Fruit fly (Drosophila melanogaster) whole organism, embryonic: ENCODE measurements around the gene CAH6.

ENCODE experiments used
- Abd-B ChIP-seq: fragments of 200-800 bp; sonication (Bioruptor generic); optimal IDR thresholded peaks from 2 replicates; lab custom pipeline; 2018; ENCODE audit warnings: missing biosample characterization, mild to moderate bottlenecking, missing genetic modification characterization, moderate library complexity
- BEAF-32 ChIP-seq: fragments of 200-800 bp; sonication (Bioruptor generic); optimal IDR thresholded peaks from 3 replicates; lab custom pipeline; 2017; ENCODE audit warnings: missing biosample characterization, missing genetic modification characterization, mild to moderate bottlenecking, moderate library complexity, missing genetic modification reagents
- CG10147 ChIP-seq: fragments of 200-800 bp; sonication (Bioruptor generic); optimal IDR thresholded peaks from 2 replicates; lab custom pipeline; 2019; ENCODE audit warnings: missing biosample characterization, mild to moderate bottlenecking, missing genetic modification characterization, moderate library complexity
- CG12299 ChIP-seq: fragments of 200-800 bp; sonication (Bioruptor generic); optimal IDR thresholded peaks from 2 replicates; lab custom pipeline; 2018; ENCODE audit warnings: missing biosample characterization, mild to moderate bottlenecking, missing genetic modification characterization
- CG13287 ChIP-seq: fragments of 200-800 bp; sonication (Bioruptor generic); IDR thresholded peaks from 2 replicates; pipeline ENCODE4 v1.3.6; 2022; ENCODE audit warnings: missing biosample characterization, missing genetic modification characterization; ENCODE audit not compliant: partially characterized antibody
- CG14710 ChIP-seq: fragments of 200-800 bp; sonication (Bioruptor generic); optimal IDR thresholded peaks from 3 replicates; lab custom pipeline; 2019; ENCODE audit warnings: missing biosample characterization, mild to moderate bottlenecking, missing genetic modification characterization, moderate library complexity
- CG15601 ChIP-seq: fragments of 200-800 bp; sonication (Bioruptor generic); optimal IDR thresholded peaks from 3 replicates; lab custom pipeline; 2019; ENCODE audit warnings: missing biosample characterization, mild to moderate bottlenecking, missing genetic modification characterization, moderate library complexity
- CG16779 ChIP-seq: fragments of 200-800 bp; sonication (Bioruptor generic); IDR thresholded peaks from 2 replicates; pipeline ENCODE4 v1.3.6; 2022; ENCODE audit warnings: missing biosample characterization, missing genetic modification characterization
- CG3065 ChIP-seq: fragments of 200-800 bp; sonication (Bioruptor generic); optimal IDR thresholded peaks from 2 replicates; lab custom pipeline; 2016; ENCODE audit warnings: missing biosample characterization, missing genetic modification characterization
- CG31441 ChIP-seq: fragments of 200-800 bp; sonication (Bioruptor generic); IDR thresholded peaks from 2 replicates; pipeline ENCODE4 v1.3.6; 2022; ENCODE audit warnings: missing biosample characterization, missing genetic modification characterization
- CG3407 ChIP-seq: fragments of 200-800 bp; sonication (Bioruptor generic); optimal IDR thresholded peaks from 2 replicates; lab custom pipeline; 2018; ENCODE audit warnings: missing biosample characterization, mild to moderate bottlenecking, missing genetic modification characterization
- CG3726 ChIP-seq: fragments of 200-800 bp; sonication (Bioruptor generic); IDR thresholded peaks from 3 replicates; pipeline ENCODE4, ENCODE4 v1.3.6; 2022; ENCODE audit warnings: missing biosample characterization, missing genetic modification characterization
- CG6254 ChIP-seq: fragments of 200-800 bp; sonication (Bioruptor generic); optimal IDR thresholded peaks from 3 replicates; lab custom pipeline; 2017; ENCODE audit warnings: mild to moderate bottlenecking, missing biosample characterization, missing genetic modification reagents, missing genetic modification characterization
- CG7786 ChIP-seq: fragments of 200-800 bp; sonication (Bioruptor generic); optimal IDR thresholded peaks from 2 replicates; lab custom pipeline; 2016; ENCODE audit warnings: missing biosample characterization, missing genetic modification characterization
- Camta ChIP-seq: fragments of 200-800 bp; sonication (Bioruptor generic); optimal IDR thresholded peaks from 2 replicates; lab custom pipeline; 2016; ENCODE audit warnings: missing biosample characterization, missing genetic modification characterization
- Eip74EF ChIP-seq, 2 experiments: fragments of 200-800 bp in 1 of 2; fragments of >200 bp in 1 of 2; sonication (Bioruptor generic) in 1 of 2; optimal IDR thresholded peaks; 2 replicates each; lab custom pipeline; 2017 to 2019; ENCODE audit warnings: missing biosample characterization in 2 of 2, missing genetic modification characterization in 2 of 2, mild to moderate bottlenecking in 1 of 2, moderate library complexity in 1 of 2
- HHEX ChIP-seq: fragments of 200-800 bp; sonication (Bioruptor generic); optimal IDR thresholded peaks from 3 replicates; lab custom pipeline; 2017; ENCODE audit warnings: missing biosample characterization, mild to moderate bottlenecking, missing genetic modification characterization, missing genetic modification reagents
- HLHmδ ChIP-seq: fragments of 200-800 bp; sonication (Bioruptor generic); optimal IDR thresholded peaks from 2 replicates; lab custom pipeline; 2018; ENCODE audit warnings: missing biosample characterization, mild to moderate bottlenecking, missing genetic modification characterization, moderate library complexity
- HmgZ ChIP-seq: fragments of 200-800 bp; sonication (Bioruptor generic); optimal IDR thresholded peaks from 2 replicates; lab custom pipeline; 2018; ENCODE audit warnings: missing biosample characterization, mild to moderate bottlenecking, missing genetic modification characterization
- Hr39 ChIP-seq: fragments of >200 bp; optimal IDR thresholded peaks from 2 replicates; lab custom pipeline; 2017
- Meics ChIP-seq: fragments of 200-800 bp; sonication (Bioruptor generic); optimal IDR thresholded peaks from 2 replicates; lab custom pipeline; 2017; ENCODE audit warnings: missing biosample characterization, mild to moderate bottlenecking, missing genetic modification characterization
- NfI ChIP-seq: fragments of 200-800 bp; sonication (Bioruptor generic); optimal IDR thresholded peaks from 3 replicates; lab custom pipeline; 2018; ENCODE audit warnings: missing biosample characterization, mild to moderate bottlenecking, missing genetic modification characterization, moderate library complexity
- Oli ChIP-seq: fragments of 200-800 bp; sonication (Bioruptor generic); optimal IDR thresholded peaks from 2 replicates; lab custom pipeline; 2018; ENCODE audit warnings: missing biosample characterization, mild to moderate bottlenecking, missing genetic modification characterization, moderate library complexity
- Rx ChIP-seq: fragments of 200-800 bp; sonication (Bioruptor generic); IDR thresholded peaks from 2 replicates; pipeline ENCODE4 v1.3.6; 2022; ENCODE audit warnings: missing biosample characterization, missing genetic modification characterization
- Sox100B ChIP-seq: fragments of 200-800 bp; sonication (Bioruptor generic); optimal IDR thresholded peaks from 3 replicates; lab custom pipeline; 2018; ENCODE audit warnings: missing biosample characterization, mild to moderate bottlenecking, missing genetic modification characterization
- Sry-β ChIP-seq: fragments of 200-800 bp; sonication (Bioruptor generic); optimal IDR thresholded peaks from 2 replicates; lab custom pipeline; 2018; ENCODE audit warnings: missing biosample characterization, mild to moderate bottlenecking, missing genetic modification characterization, moderate library complexity
- bcd ChIP-seq: fragments of 200-800 bp; sonication (Bioruptor generic); optimal IDR thresholded peaks from 2 replicates; lab custom pipeline; 2017; ENCODE audit warnings: missing biosample characterization, mild to moderate bottlenecking, missing genetic modification characterization
- bigmax ChIP-seq: fragments of 200-800 bp; sonication (Bioruptor generic); optimal IDR thresholded peaks from 2 replicates; lab custom pipeline; 2018; ENCODE audit warnings: missing biosample characterization, mild to moderate bottlenecking, missing genetic modification characterization
- btn ChIP-seq: fragments of 200-800 bp; sonication (Bioruptor generic); optimal IDR thresholded peaks from 2 replicates; lab custom pipeline; 2016; ENCODE audit warnings: missing biosample characterization, missing genetic modification characterization
- cato ChIP-seq: fragments of 200-800 bp; sonication (Bioruptor generic); optimal IDR thresholded peaks from 2 replicates; lab custom pipeline; 2016; ENCODE audit warnings: missing biosample characterization, missing genetic modification characterization, borderline replicate concordance
- chn ChIP-seq: fragments of 200-800 bp; sonication (Bioruptor generic); optimal IDR thresholded peaks from 2 replicates; lab custom pipeline; 2016; ENCODE audit warnings: missing biosample characterization, missing genetic modification characterization
- dan ChIP-seq: fragments of 200-800 bp; sonication (Bioruptor generic); IDR thresholded peaks from 2 replicates; pipeline ENCODE4 v1.3.6; 2022; ENCODE audit warnings: missing biosample characterization, missing genetic modification characterization
- disco-r ChIP-seq: fragments of 200-800 bp; sonication (Bioruptor generic); optimal IDR thresholded peaks from 2 replicates; lab custom pipeline; 2016; ENCODE audit warnings: missing biosample characterization, missing genetic modification characterization
- fd96Cb ChIP-seq: fragments of 200-800 bp; sonication (Bioruptor generic); optimal IDR thresholded peaks from 2 replicates; lab custom pipeline; 2018; ENCODE audit warnings: missing biosample characterization, mild to moderate bottlenecking, missing genetic modification characterization, moderate library complexity
- gro ChIP-seq: fragments of 200-800 bp; sonication (Bioruptor generic); optimal IDR thresholded peaks from 2 replicates; lab custom pipeline; 2016; ENCODE audit warnings: missing biosample characterization, missing genetic modification characterization
- her ChIP-seq: fragments of 200-800 bp; sonication (Bioruptor generic); optimal IDR thresholded peaks from 2 replicates; lab custom pipeline; 2016; ENCODE audit warnings: missing biosample characterization, missing genetic modification characterization
- kay ChIP-seq: fragments of 200-800 bp; sonication (Bioruptor generic); optimal IDR thresholded peaks from 2 replicates; lab custom pipeline; 2016; ENCODE audit warnings: missing biosample characterization, missing genetic modification characterization
- lbe ChIP-seq: fragments of 200-800 bp; sonication (Bioruptor generic); optimal IDR thresholded peaks from 2 replicates; lab custom pipeline; 2016; ENCODE audit warnings: missing biosample characterization, mild to moderate bottlenecking, missing genetic modification characterization
- nerfin-1 ChIP-seq: fragments of 200-800 bp; sonication (Bioruptor generic); optimal IDR thresholded peaks from 3 replicates; lab custom pipeline; 2019; ENCODE audit warnings: missing biosample characterization, mild to moderate bottlenecking, missing genetic modification characterization, moderate library complexity
- odd ChIP-seq: fragments of 200-800 bp; sonication (Bioruptor generic); optimal IDR thresholded peaks from 2 replicates; lab custom pipeline; 2017; ENCODE audit warnings: missing biosample characterization, mild to moderate bottlenecking, missing genetic modification characterization
- phol ChIP-seq: fragments of 200-800 bp; sonication (Bioruptor generic); optimal IDR thresholded peaks from 3 replicates; lab custom pipeline; 2018; ENCODE audit warnings: missing biosample characterization, mild to moderate bottlenecking, missing genetic modification characterization, moderate library complexity
- pita ChIP-seq: fragments of 200-800 bp; sonication (Bioruptor generic); optimal IDR thresholded peaks from 2 replicates; lab custom pipeline; 2017; ENCODE audit warnings: missing biosample characterization, mild to moderate bottlenecking, missing genetic modification characterization
- prd ChIP-seq, 3 experiments: fragments of >200 bp in 2 of 3; fragments of 200-800 bp in 1 of 3; sonication (Bioruptor generic) in 1 of 3; optimal IDR thresholded peaks in 2 of 3; IDR thresholded peaks in 1 of 3; 2 replicates in 2 of 3; 3 replicates in 1 of 3; pipeline versions ENCODE4 v1.3.6 to Lab custom; 2017 to 2022; ENCODE audit warnings: missing biosample characterization in 1 of 3, missing genetic modification characterization in 1 of 3
- psq ChIP-seq: fragments of 200-800 bp; sonication (Bioruptor generic); optimal IDR thresholded peaks from 2 replicates; lab custom pipeline; 2017; ENCODE audit warnings: missing biosample characterization, missing genetic modification characterization
- tna ChIP-seq: fragments of 200-800 bp; sonication (Bioruptor generic); IDR thresholded peaks from 2 replicates; pipeline ENCODE4 v1.3.6; 2022; ENCODE audit warnings: missing biosample characterization, missing genetic modification characterization; ENCODE audit not compliant: partially characterized antibody
- unpg ChIP-seq: fragments of 200-800 bp; sonication (Bioruptor generic); optimal IDR thresholded peaks from 3 replicates; lab custom pipeline; 2018; ENCODE audit warnings: missing biosample characterization, mild to moderate bottlenecking, missing genetic modification characterization, moderate library complexity
- usp ChIP-seq: fragments of >200 bp; optimal IDR thresholded peaks from 2 replicates; lab custom pipeline; 2017; ENCODE audit warnings: missing biosample characterization, missing genetic modification characterization
- vvl ChIP-seq: fragments of 200-800 bp; sonication (Bioruptor generic); IDR thresholded peaks from 2 replicates; pipeline ENCODE4 v1.3.6; 2022; ENCODE audit warnings: missing biosample characterization, missing genetic modification characterization

The CAH6 gene

dm6 chr3R:31222125-31222889 is 35.1 kb upstream of the CAH6 start (continued):
- TF ChIP-seq CG6254 = peak; percentile 79
- TF ChIP-seq cato = peak; percentile 53
- peak; percentile 88 for TF ChIP-seq CG10147 (GFP tag; lab: Kevin White, UChicago)
- no peak for TF ChIP-seq CG3726 (GFP tag; lab: Robert Waterston, UW)
- TF ChIP-seq chn (GFP tag; lab: Kevin White, UChicago) = peak; percentile 78
- peak; percentile 73 for TF ChIP-seq disco-r (GFP tag; lab: Kevin White, UChicago)
- peak; percentile 88 for TF ChIP-seq Oli (tag; lab: Kevin White, UChicago)
- peak; percentile 89 for TF ChIP-seq Meics
- no peak for TF ChIP-seq HLHmδ (GFP tag; lab: Kevin White, UChicago)
- peak; percentile 83 for TF ChIP-seq NfI (GFP tag; lab: Kevin White, UChicago)
- peak; percentile 77 for TF ChIP-seq Abd-B (GFP tag; lab: Kevin White, UChicago)
- TF ChIP-seq Camta (GFP tag; lab: Kevin White, UChicago) = peak; percentile 86
- peak; percentile 64 for TF ChIP-seq kay (GFP tag; lab: Kevin White, UChicago)
- TF ChIP-seq usp (GFP tag; lab: Kevin White, UChicago) = no peak
- peak; percentile 69 for TF ChIP-seq gro (GFP tag; lab: Kevin White, UChicago)
- peak; percentile 73 for TF ChIP-seq CG3407 (GFP tag; lab: Kevin White, UChicago)
- TF ChIP-seq CG13287 = no peak
- no peak for TF ChIP-seq BEAF-32
- peak; percentile 75 for TF ChIP-seq CG14710 (tag; lab: Kevin White, UChicago)
- TF ChIP-seq Hr39 (lab: Kevin White, UChicago) = no peak
- peak; percentile 85 for TF ChIP-seq unpg (GFP tag; lab: Kevin White, UChicago)
- TF ChIP-seq fd96Cb = peak; percentile 81
- TF ChIP-seq CG15601 (tag; lab: Kevin White, UChicago) = peak; percentile 69
- no peak for TF ChIP-seq lbe (GFP tag; lab: Kevin White, UChicago)
- no peak for TF ChIP-seq prd (optimal IDR thresholded peaks at IDR 0.05; lab: Kevin White, UChicago)
- TF ChIP-seq prd (GFP tag; IDR thresholded peaks at IDR 0.05; lab: Robert Waterston, UW) = no peak
- TF ChIP-seq Rx (GFP tag; lab: Robert Waterston, UW) = no peak
- TF ChIP-seq CG3065 (GFP tag; lab: Kevin White, UChicago) = peak; percentile 71
- TF ChIP-seq btn = peak; percentile 35
- TF ChIP-seq odd (GFP tag; lab: Kevin White, UChicago) = peak; percentile 74
- peak; percentile 81 for TF ChIP-seq Sox100B (GFP tag; lab: Kevin White, UChicago)
- peak; percentile 67 for TF ChIP-seq nerfin-1 (tag; lab: Kevin White, UChicago)
- no peak for TF ChIP-seq vvl
- no peak for TF ChIP-seq dan (GFP tag; lab: Robert Waterston, UW)
- peak; percentile 16 for TF ChIP-seq Sry-β (GFP tag; lab: Kevin White, UChicago)
- TF ChIP-seq HmgZ (tag; lab: Kevin White, UChicago) = peak; percentile 85
- TF ChIP-seq CG31441 = no peak
- TF ChIP-seq bigmax (GFP tag; lab: Kevin White, UChicago) = no peak
- peak; percentile 65 for TF ChIP-seq HHEX (GFP tag; lab: Kevin White, UChicago)
- no peak for TF ChIP-seq psq
- no peak for TF ChIP-seq CG16779 (GFP tag; lab: Robert Waterston, UW)
- peak; percentile 75 for TF ChIP-seq CG12299 (tag; lab: Kevin White, UChicago)
- TF ChIP-seq her (GFP tag; lab: Kevin White, UChicago) = peak; percentile 83
- TF ChIP-seq Eip74EF (GFP tag; optimal IDR thresholded peaks at IDR 0.05; lab: Kevin White, UChicago) = peak in 1 of 2 experiments; percentile 66
- TF ChIP-seq phol = peak; percentile 79
- peak; percentile 89 for TF ChIP-seq CG7786 (GFP tag; lab: Kevin White, UChicago)
- TF ChIP-seq pita (GFP tag; lab: Kevin White, UChicago) = no peak
- no peak for TF ChIP-seq tna (GFP tag; lab: Robert Waterston, UW)
- peak; percentile 85 for TF ChIP-seq bcd (GFP tag; lab: Kevin White, UChicago)
